Worm (Caenorhabditis elegans): ENCODE measurements around the gene srsx-24.

The srsx-24 gene

DNA sequence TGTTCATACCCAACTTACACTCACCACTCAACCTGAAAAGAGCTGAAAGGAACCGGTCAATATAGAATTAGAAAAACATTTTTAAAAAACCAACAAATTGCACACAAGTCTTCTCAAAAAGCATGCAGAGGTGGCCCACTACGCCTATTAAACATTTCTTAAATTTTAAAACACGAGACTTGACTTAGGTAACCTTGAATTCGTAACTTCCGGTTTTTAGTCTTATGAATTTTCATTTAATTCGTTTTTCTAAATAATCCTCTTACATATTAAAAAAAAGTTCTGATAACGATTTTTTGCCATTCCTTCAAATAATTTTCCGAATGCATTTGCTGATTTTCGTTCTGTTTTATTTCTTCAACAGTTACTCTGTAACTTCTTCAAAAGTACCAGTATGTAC lies 51.2 kb downstream of the srsx-24 start, which contains the start of gene clec-7:
Gene clec-7 (plus strand): TSS at position 301 of the 400 bp plus-strand sequence.
- TF ChIP-seq lsy-12 (tag; optimal IDR thresholded peaks at IDR 0.05) (no peak), elt-2 (tag; optimal IDR thresholded peaks at IDR 0.05) (peak; percentile 2), snpc-4 (tag; optimal IDR thresholded peaks at IDR 0.05) (no peak)

All from whole organism, L3 larva.